Worm (Caenorhabditis elegans) whole organism, late embryonic: ENCODE results near the gene K08C7.6.

Experiments
- T23F11.4 ChIP-seq: fragments of 200-800 bp; sonication (Bioruptor generic); optimal IDR thresholded peaks from 2 replicates; lab custom pipeline; 2018; ENCODE audit warnings: mild to moderate bottlenecking, missing genetic modification characterization, missing compliant biosample characterization
- ama-1 ChIP-seq: fragments of 150-350 bp; optimal IDR thresholded peaks from 2 replicates; lab custom pipeline; 2014
- ceh-14 ChIP-seq: sonication (generic microtip); optimal IDR thresholded peaks from 2 replicates; lab custom pipeline; 2016; ENCODE audit warnings: missing genotype, missing genetic modification characterization, missing compliant biosample characterization
- ceh-19 ChIP-seq: fragments of 200-800 bp; sonication (Bioruptor generic); optimal IDR thresholded peaks from 2 replicates; lab custom pipeline; 2018; ENCODE audit warnings: mild to moderate bottlenecking, missing genetic modification characterization, missing compliant biosample characterization
- ceh-22 ChIP-seq: sonication (generic microtip); optimal IDR thresholded peaks from 2 replicates; lab custom pipeline; 2017; ENCODE audit warnings: missing biosample characterization, missing genetic modification characterization
- ceh-24 ChIP-seq: sonication (generic microtip); optimal IDR thresholded peaks from 2 replicates; lab custom pipeline; 2016; ENCODE audit warnings: mild to moderate bottlenecking, missing genetic modification characterization, missing compliant biosample characterization
- ceh-30 ChIP-seq: fragments of 150-350 bp; optimal IDR thresholded peaks from 2 replicates; lab custom pipeline; 2014; ENCODE audit warnings: missing biosample characterization, missing genetic modification characterization
- ceh-31 ChIP-seq: sonication (generic microtip); optimal IDR thresholded peaks from 2 replicates; lab custom pipeline; 2016; ENCODE audit warnings: missing genetic modification characterization, missing compliant biosample characterization
- ceh-34 ChIP-seq: sonication (generic microtip); optimal IDR thresholded peaks from 2 replicates; lab custom pipeline; 2016; ENCODE audit warnings: mild to moderate bottlenecking, missing genetic modification characterization, missing compliant biosample characterization
- ceh-48 ChIP-seq: sonication (generic microtip); optimal IDR thresholded peaks from 2 replicates; lab custom pipeline; 2016; ENCODE audit warnings: missing genetic modification characterization, inconsistent platforms, missing compliant biosample characterization
- ceh-9 ChIP-seq: sonication (generic microtip); optimal IDR thresholded peaks from 2 replicates; lab custom pipeline; 2016; ENCODE audit warnings: mild to moderate bottlenecking, missing genetic modification characterization, inconsistent platforms, missing compliant biosample characterization
- che-1 ChIP-seq: sonication (generic microtip); optimal IDR thresholded peaks from 2 replicates; lab custom pipeline; 2016; ENCODE audit warnings: mild to moderate bottlenecking, missing genetic modification characterization, missing compliant biosample characterization
- dmd-4 ChIP-seq: sonication (generic microtip); optimal IDR thresholded peaks from 2 replicates; lab custom pipeline; 2016; ENCODE audit warnings: borderline replicate concordance, missing genetic modification characterization, missing compliant biosample characterization
- dve-1 ChIP-seq: sonication (generic microtip); optimal IDR thresholded peaks from 2 replicates; lab custom pipeline; 2017; ENCODE audit warnings: antibody characterized with exemption, mild to moderate bottlenecking, missing genetic modification characterization, missing compliant biosample characterization
- elt-4 ChIP-seq: sonication (generic microtip); optimal IDR thresholded peaks from 2 replicates; lab custom pipeline; 2016; ENCODE audit warnings: missing genetic modification characterization, missing compliant biosample characterization
- ets-4 ChIP-seq: sonication (generic microtip); optimal IDR thresholded peaks from 2 replicates; lab custom pipeline; 2016; ENCODE audit warnings: missing genetic modification characterization, missing compliant biosample characterization
- eyg-1 ChIP-seq: sonication (generic microtip); optimal IDR thresholded peaks from 2 replicates; lab custom pipeline; 2016; ENCODE audit warnings: missing genotype, missing genetic modification characterization, missing compliant biosample characterization
- fax-1 ChIP-seq: sonication (generic microtip); optimal IDR thresholded peaks from 2 replicates; lab custom pipeline; 2016; ENCODE audit warnings: missing genotype, missing genetic modification characterization, missing compliant biosample characterization
- fkh-6 ChIP-seq: sonication (generic microtip); optimal IDR thresholded peaks from 2 replicates; lab custom pipeline; 2016; ENCODE audit warnings: missing genetic modification characterization, missing compliant biosample characterization
- hlh-13 ChIP-seq: fragments of 200-800 bp; sonication (Bioruptor generic); optimal IDR thresholded peaks from 2 replicates; lab custom pipeline; 2018; ENCODE audit warnings: mild to moderate bottlenecking, missing genetic modification characterization, missing compliant biosample characterization
- hlh-15 ChIP-seq: sonication (generic microtip); optimal IDR thresholded peaks from 2 replicates; lab custom pipeline; 2016; ENCODE audit warnings: missing genetic modification characterization, missing compliant biosample characterization
- hlh-30 ChIP-seq: sonication (generic microtip); optimal IDR thresholded peaks from 2 replicates; lab custom pipeline; 2017; ENCODE audit warnings: antibody characterized with exemption, missing genetic modification characterization, missing compliant biosample characterization; ENCODE audit not compliant: insufficient read depth
- hlh-6 ChIP-seq: sonication (generic microtip); optimal IDR thresholded peaks from 2 replicates; lab custom pipeline; 2016; ENCODE audit warnings: missing genotype, missing genetic modification characterization, missing compliant biosample characterization
- hlh-8 ChIP-seq: sonication (generic microtip); optimal IDR thresholded peaks from 2 replicates; lab custom pipeline; 2016; ENCODE audit warnings: missing genotype, missing genetic modification characterization, missing compliant biosample characterization
- lim-6 ChIP-seq: sonication (generic microtip); optimal IDR thresholded peaks from 2 replicates; lab custom pipeline; 2016; ENCODE audit warnings: missing genetic modification characterization, missing compliant biosample characterization
- lin-11 ChIP-seq: fragments of 200-800 bp; sonication (Bioruptor generic); optimal IDR thresholded peaks from 2 replicates; lab custom pipeline; 2018; ENCODE audit warnings: mild to moderate bottlenecking, missing genetic modification characterization, missing compliant biosample characterization
- nfya-1 ChIP-seq: sonication (generic microtip); optimal IDR thresholded peaks from 2 replicates; lab custom pipeline; 2017; ENCODE audit warnings: missing genetic modification characterization, mild to moderate bottlenecking, missing compliant biosample characterization, antibody characterized with exemption, moderate library complexity
- nhr-232 ChIP-seq: sonication (generic microtip); optimal IDR thresholded peaks from 2 replicates; lab custom pipeline; 2016; ENCODE audit warnings: missing genetic modification characterization, missing compliant biosample characterization
- npax-4 ChIP-seq: sonication (generic microtip); optimal IDR thresholded peaks from 2 replicates; lab custom pipeline; 2016; ENCODE audit warnings: missing genetic modification characterization, missing compliant biosample characterization
- odd-2 ChIP-seq: sonication (generic microtip); optimal IDR thresholded peaks from 2 replicates; lab custom pipeline; 2017; ENCODE audit warnings: antibody characterized with exemption, mild to moderate bottlenecking, missing genetic modification characterization, missing compliant biosample characterization
- pat-9 ChIP-seq: fragments of 200-800 bp; sonication (Bioruptor generic); optimal IDR thresholded peaks from 2 replicates; lab custom pipeline; 2018; ENCODE audit warnings: mild to moderate bottlenecking, missing genetic modification characterization, moderate library complexity, missing compliant biosample characterization
- pax-1 ChIP-seq: fragments of 150-350 bp; optimal IDR thresholded peaks from 2 replicates; lab custom pipeline; 2014; ENCODE audit warnings: missing biosample characterization, missing genetic modification characterization
- pha-2 ChIP-seq: sonication (generic microtip); optimal IDR thresholded peaks from 2 replicates; lab custom pipeline; 2017; ENCODE audit warnings: mild to moderate bottlenecking, missing genetic modification characterization, missing compliant biosample characterization
- pha-4 ChIP-seq: fragments of 150-350 bp; optimal IDR thresholded peaks from 2 replicates; lab custom pipeline; 2018; ENCODE audit warnings: missing biosample characterization, missing genetic modification reagents, missing genetic modification characterization
- pqm-1 ChIP-seq: sonication (generic microtip); optimal IDR thresholded peaks from 2 replicates; lab custom pipeline; 2016; ENCODE audit warnings: missing genetic modification characterization, missing compliant biosample characterization
- pros-1 ChIP-seq: fragments of 150-350 bp; optimal IDR thresholded peaks from 2 replicates; lab custom pipeline; 2014; ENCODE audit warnings: missing biosample characterization, missing genetic modification reagents, missing genetic modification characterization
- sdc-2 ChIP-seq: sonication (generic microtip); optimal IDR thresholded peaks from 2 replicates; lab custom pipeline; 2016; ENCODE audit warnings: missing genotype, missing genetic modification characterization, missing compliant biosample characterization
- sox-4 ChIP-seq: sonication (generic microtip); optimal IDR thresholded peaks from 2 replicates; lab custom pipeline; 2017; ENCODE audit warnings: mild to moderate bottlenecking, missing genetic modification characterization, inconsistent platforms, missing compliant biosample characterization
- syd-9 ChIP-seq: sonication (generic microtip); optimal IDR thresholded peaks from 2 replicates; lab custom pipeline; 2016; ENCODE audit warnings: mild to moderate bottlenecking, missing genetic modification characterization, moderate library complexity, missing compliant biosample characterization
- tbx-7 ChIP-seq: sonication (generic microtip); optimal IDR thresholded peaks from 2 replicates; lab custom pipeline; 2016; ENCODE audit warnings: missing genotype, missing genetic modification characterization, missing compliant biosample characterization
- zip-5 ChIP-seq: sonication (generic microtip); optimal IDR thresholded peaks from 2 replicates; lab custom pipeline; 2016; ENCODE audit warnings: missing genetic modification characterization, missing compliant biosample characterization

The K08C7.6 gene

ce11 chrIV:10718865-10719264, 33.2 kb upstream of the K08C7.6 start:
- TF ChIP-seq dmd-4 (tag; lab: Kevin White, UChicago): no peak
- no peak for TF ChIP-seq hlh-13 (GFP tag; lab: Kevin White, UChicago)
- TF ChIP-seq odd-2 (tag; lab: Kevin White, UChicago): no peak
- TF ChIP-seq ceh-22: no peak
- no peak for TF ChIP-seq hlh-8 (tag; lab: Kevin White, UChicago)
- TF ChIP-seq pha-2 (tag; lab: Kevin White, UChicago): no peak
- no peak for TF ChIP-seq dve-1

DNA sequence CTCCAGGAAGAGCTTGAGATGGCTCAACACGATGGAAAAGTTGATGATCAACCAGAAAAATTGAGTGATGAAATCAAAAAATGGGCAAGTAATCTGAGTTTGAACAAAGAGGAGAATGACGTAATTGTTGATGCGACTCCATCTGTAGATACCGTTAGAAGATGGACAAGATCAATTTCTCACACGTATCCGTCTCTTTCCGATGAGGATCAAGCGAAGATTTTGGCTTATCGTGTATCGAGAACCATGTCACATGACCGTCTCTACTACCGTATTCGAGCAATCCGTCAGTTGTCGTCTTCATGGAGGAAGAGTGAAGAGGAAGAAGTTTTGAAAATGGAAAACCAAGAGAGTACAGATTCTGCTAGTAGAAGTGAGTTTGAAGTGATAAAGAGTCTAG, 32.4 kb upstream of the K08C7.6 start:
- TF ChIP-seq pha-2 (tag; lab: Kevin White, UChicago) (no peak), hlh-30 (tag; lab: Kevin White, UChicago) (peak; percentile 38)

DNA sequence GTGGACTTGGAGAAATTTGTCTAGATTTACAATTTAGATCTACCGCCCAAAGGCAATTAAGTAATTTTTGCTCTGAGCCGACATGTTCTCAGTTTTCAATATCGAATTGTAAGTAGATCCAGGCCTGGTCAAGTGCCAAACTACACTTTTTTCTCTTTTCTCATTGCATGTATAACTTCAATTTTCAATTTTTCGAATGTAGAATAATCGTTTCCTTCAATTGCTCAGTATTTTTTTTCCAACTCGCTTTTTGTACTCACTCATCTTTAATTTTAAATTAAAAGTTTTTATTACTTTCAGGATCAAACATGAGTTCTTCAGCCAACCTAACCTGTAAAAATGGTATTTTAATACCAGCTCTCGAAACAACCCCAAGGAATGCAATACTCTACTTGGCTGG, 30.7 kb upstream of the K08C7.6 start, which contains the start of gene ncx-3:
TSS of gene ncx-3 (plus strand) at position 301 of the 400 bp plus-strand sequence.
- TF ChIP-seq elt-4 (tag; lab: Kevin White, UChicago) (no peak), ceh-24 (tag; lab: Kevin White, UChicago) (no peak), zip-5 (tag; lab: Kevin White, UChicago) (no peak), T23F11.4 (GFP tag; lab: Kevin White, UChicago) (no peak), ets-4 (tag; lab: Kevin White, UChicago) (no peak), pros-1 (tag; lab: Kevin White, UChicago) (no peak), nhr-232 (tag; lab: Kevin White, UChicago) (no peak), fax-1 (tag; lab: Kevin White, UChicago) (no peak), tbx-7 (tag; lab: Kevin White, UChicago) (no peak), ceh-48 (no peak), eyg-1 (tag; lab: Kevin White, UChicago) (no peak), pqm-1 (no peak), hlh-15 (no peak), lin-11 (tag; lab: Kevin White, UChicago) (no peak), npax-4 (tag; lab: Kevin White, UChicago) (no peak), pha-4 (tag; lab: Kevin White, UChicago) (no peak)

ce11 chrIV:10714594-10714993, 28.9 kb upstream of the K08C7.6 start:
- peak; percentile 21 for TF ChIP-seq nfya-1
- peak; percentile 8 for TF ChIP-seq ceh-31 (tag; lab: Kevin White, UChicago)
- no peak for TF ChIP-seq tbx-7 (tag; lab: Kevin White, UChicago)

DNA sequence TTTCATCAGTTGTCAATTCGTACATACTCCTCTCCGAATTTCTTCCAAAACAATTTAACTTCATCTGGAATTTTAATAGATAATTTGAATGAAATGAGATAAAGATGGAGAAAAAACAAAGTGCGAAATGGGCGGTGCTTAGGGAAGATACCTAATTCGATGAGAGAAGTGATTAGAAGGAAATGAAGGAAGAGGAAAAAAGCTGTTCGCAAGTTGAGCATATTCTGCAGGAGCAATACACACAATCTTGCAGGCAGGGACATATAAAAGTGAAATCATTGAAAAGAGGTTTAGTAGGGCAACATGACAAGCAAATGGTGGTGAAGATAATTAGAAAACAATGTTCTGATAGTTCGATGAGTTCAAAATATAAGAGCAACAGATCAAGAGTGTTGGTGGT, 26.1 kb upstream of the K08C7.6 start, which contains the start of gene glb-21:
TSS of gene glb-21 (minus strand) at position 66 of the 400 bp plus-strand sequence.
- TF ChIP-seq lim-6 (no peak), pax-1 (tag; lab: Kevin White, UChicago) (no peak), fkh-6 (tag; lab: Kevin White, UChicago) (no peak), ama-1 (no peak), che-1 (tag; lab: Kevin White, UChicago) (no peak), odd-2 (tag; lab: Kevin White, UChicago) (no peak), tbx-7 (tag; lab: Kevin White, UChicago) (no peak), ceh-19 (no peak)

- TF ChIP-seq eyg-1 (tag; lab: Kevin White, UChicago) (no peak), ceh-30 (no peak), pha-4 (tag; lab: Kevin White, UChicago) (no peak), sox-4 (tag; lab: Kevin White, UChicago) (no peak), ceh-9 (tag; lab: Kevin White, UChicago) (no peak), pha-2 (tag; lab: Kevin White, UChicago) (no peak), ceh-34 (tag; lab: Kevin White, UChicago) (no peak), dve-1 (no peak), lim-6 (no peak), sdc-2 (tag; lab: Kevin White, UChicago) (no peak), npax-4 (tag; lab: Kevin White, UChicago) (no peak), ceh-31 (tag; lab: Kevin White, UChicago) (no peak), pat-9 (no peak), ceh-14 (no peak), ceh-48 (no peak), fkh-6 (tag; lab: Kevin White, UChicago) (no peak), syd-9 (no peak), hlh-6 (tag; lab: Kevin White, UChicago) (no peak), dmd-4 (tag; lab: Kevin White, UChicago) (no peak), hlh-8 (tag; lab: Kevin White, UChicago) (no peak)
Measured at ce11 chrIV:10706090-10706489, 20.4 kb upstream of the K08C7.6 start, which contains the start of gene R102.6. TSS of gene R102.6 (minus strand) at chrIV:10706190.
